Fruit fly (Drosophila melanogaster) whole organism, adult: ENCODE measurements around the gene CG18258.

Experiments used
- CG7045 ChIP-seq: fragments of 200-800 bp; sonication (Bioruptor generic); optimal IDR thresholded peaks from 2 replicates; lab custom pipeline; 2017; ENCODE audit warnings: missing biosample characterization, mild to moderate bottlenecking, missing genetic modification characterization
- Clk ChIP-seq: fragments of 200-800 bp; sonication (Bioruptor generic); optimal IDR thresholded peaks from 2 replicates; lab custom pipeline; 2017; ENCODE audit warnings: missing biosample characterization, missing genetic modification characterization
- cic ChIP-seq: fragments of 200-800 bp; sonication (Bioruptor generic); optimal IDR thresholded peaks from 2 replicates; lab custom pipeline; 2017; ENCODE audit warnings: missing biosample characterization, mild to moderate bottlenecking, missing genetic modification characterization, moderate library complexity
- kay ChIP-seq: fragments of 200-800 bp; sonication (Bioruptor generic); peaks from one replicate; lab custom pipeline; 2016; ENCODE audit warnings: missing biosample characterization, missing genetic modification characterization, borderline replicate concordance

DNA sequence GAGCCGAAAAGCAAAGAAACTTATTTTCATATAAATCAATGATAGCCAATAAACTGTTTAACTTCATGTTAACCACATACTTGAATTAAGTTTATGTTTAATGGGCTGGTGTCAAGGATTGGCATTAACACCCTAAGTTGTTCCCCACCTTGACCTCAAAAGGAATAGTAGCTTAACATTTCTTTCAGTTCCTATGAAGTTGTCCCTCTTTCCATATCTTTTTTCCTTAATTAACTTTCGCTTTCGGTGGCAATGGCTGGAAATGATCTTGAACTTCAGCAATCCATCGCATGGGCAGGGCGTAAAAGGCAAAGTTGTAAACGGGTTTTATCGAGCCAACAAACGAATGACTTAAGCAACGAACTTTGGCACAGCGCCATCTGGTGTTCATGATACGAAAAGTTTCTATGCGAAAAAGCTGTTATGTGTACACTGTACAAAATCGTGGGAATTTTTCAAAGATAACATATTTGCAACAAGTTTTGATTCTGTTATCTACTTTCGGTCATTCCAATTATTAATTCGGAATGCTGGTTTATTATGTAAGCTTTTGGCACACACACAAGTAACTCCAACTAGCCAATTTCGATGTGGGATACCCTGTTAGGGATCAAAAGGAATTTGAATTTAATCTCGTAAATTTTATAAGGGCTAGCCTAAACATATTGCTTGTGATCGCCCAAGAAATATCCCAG is 17.5 kb downstream of the CG18258 start:
- TF ChIP-seq cic, result no peak
- no peak for TF ChIP-seq CG7045 (GFP tag; lab: Kevin White, UChicago)
- no peak for TF ChIP-seq Clk (GFP tag; lab: Kevin White, UChicago)
- no peak for TF ChIP-seq kay (GFP tag; lab: Kevin White, UChicago)
